Worm (Caenorhabditis elegans) whole organism, L2 larva: Measurements from ENCODE around the gene srlf-27.

Source experiments
- C34F6.9 ChIP-seq: fragments of 150-350 bp; optimal IDR thresholded peaks from 2 replicates; lab custom pipeline; 2014; ENCODE audit warnings: missing biosample characterization, missing genetic modification characterization
- F13H6.1 ChIP-seq: sonication (generic microtip); optimal IDR thresholded peaks from 2 replicates; lab custom pipeline; 2016; ENCODE audit warnings: missing genetic modification characterization, missing compliant biosample characterization
- R02D3.7 ChIP-seq: fragments of 150-350 bp; optimal IDR thresholded peaks from 2 replicates; lab custom pipeline; 2014; ENCODE audit warnings: missing biosample characterization, missing genetic modification characterization
- Y55F3AM.14 ChIP-seq: fragments of 200-800 bp; sonication (Bioruptor generic); optimal IDR thresholded peaks from 2 replicates; lab custom pipeline; 2018; ENCODE audit warnings: mild to moderate bottlenecking, missing genetic modification characterization, missing compliant biosample characterization
- alr-1 ChIP-seq: fragments of 150-350 bp; optimal IDR thresholded peaks from 2 replicates; lab custom pipeline; 2014; ENCODE audit warnings: missing biosample characterization, missing genetic modification characterization
- aly-2 ChIP-seq: fragments of 150-350 bp; optimal IDR thresholded peaks from 2 replicates; lab custom pipeline; 2014; ENCODE audit warnings: missing biosample characterization, missing genetic modification characterization
- blmp-1 ChIP-seq: sonication (generic microtip); optimal IDR thresholded peaks from 2 replicates; lab custom pipeline; 2017; ENCODE audit warnings: missing genetic modification characterization, mild to moderate bottlenecking, missing compliant biosample characterization, antibody characterized with exemption, moderate library complexity; ENCODE audit not compliant: insufficient read depth
- ceh-16 ChIP-seq: fragments of 150-350 bp; optimal IDR thresholded peaks from 2 replicates; lab custom pipeline; 2014; ENCODE audit warnings: missing biosample characterization, missing genetic modification characterization
- crh-2 ChIP-seq: sonication (generic microtip); optimal IDR thresholded peaks from 2 replicates; lab custom pipeline; 2017; ENCODE audit warnings: missing biosample characterization, missing genetic modification characterization
- dmd-4 ChIP-seq: sonication (generic microtip); optimal IDR thresholded peaks from 2 replicates; lab custom pipeline; 2017; ENCODE audit warnings: missing biosample characterization, missing genetic modification characterization
- egl-27 ChIP-seq: sonication (generic microtip); optimal IDR thresholded peaks from 3 replicates; lab custom pipeline; 2017; ENCODE audit warnings: missing biosample characterization, missing genetic modification reagents, missing genetic modification characterization
- elt-3 ChIP-seq: sonication (generic microtip); optimal IDR thresholded peaks from 2 replicates; lab custom pipeline; 2017; ENCODE audit warnings: missing biosample characterization, missing genetic modification characterization
- fos-1 ChIP-seq: fragments of 150-350 bp; optimal IDR thresholded peaks from 2 replicates; lab custom pipeline; 2014; ENCODE audit warnings: missing biosample characterization, missing genetic modification characterization
- gmeb-1 ChIP-seq: fragments of 150-350 bp; optimal IDR thresholded peaks from 2 replicates; lab custom pipeline; 2014; ENCODE audit warnings: missing biosample characterization, missing genetic modification characterization
- lin-11 ChIP-seq: fragments of 150-350 bp; sonication (generic microtip); optimal IDR thresholded peaks from 2 replicates; lab custom pipeline; 2014; ENCODE audit warnings: missing biosample characterization, missing genetic modification characterization, inconsistent platforms, mixed read lengths
- lin-13 ChIP-seq: fragments of 150-350 bp; optimal IDR thresholded peaks from 2 replicates; lab custom pipeline; 2014; ENCODE audit warnings: missing biosample characterization, missing genetic modification reagents, missing genetic modification characterization
- lin-39 ChIP-seq: fragments of 150-350 bp; optimal IDR thresholded peaks from 2 replicates; lab custom pipeline; 2014; ENCODE audit warnings: missing biosample characterization, missing genetic modification reagents, missing genetic modification characterization
- lsy-2 ChIP-seq, 2 experiments: fragments of 150-350 bp in 1 of 2; sonication (generic microtip) in 1 of 2; optimal IDR thresholded peaks; 2 replicates each; lab custom pipeline; 2014 to 2017; ENCODE audit warnings: missing biosample characterization in 2 of 2, missing genetic modification characterization in 2 of 2
- mab-5 ChIP-seq: fragments of 150-350 bp; optimal IDR thresholded peaks from 2 replicates; lab custom pipeline; 2014; ENCODE audit warnings: missing biosample characterization, missing genetic modification characterization
- mdl-1 ChIP-seq, 2 experiments: fragments of 150-350 bp in 1 of 2; sonication (generic microtip) in 1 of 2; optimal IDR thresholded peaks; 2 replicates each; lab custom pipeline; 2017; ENCODE audit warnings: missing biosample characterization in 2 of 2, missing genetic modification characterization in 2 of 2
- nhr-10 ChIP-seq: sonication (generic microtip); optimal IDR thresholded peaks from 2 replicates; lab custom pipeline; 2017; ENCODE audit warnings: missing biosample characterization, missing genetic modification characterization
- nhr-11 ChIP-seq: fragments of 150-350 bp; optimal IDR thresholded peaks from 2 replicates; lab custom pipeline; 2014; ENCODE audit warnings: missing biosample characterization, missing genetic modification characterization
- nhr-129 ChIP-seq: fragments of 150-350 bp; optimal IDR thresholded peaks from 2 replicates; lab custom pipeline; 2014; ENCODE audit warnings: missing biosample characterization, missing genetic modification characterization
- nhr-21 ChIP-seq: fragments of 150-350 bp; optimal IDR thresholded peaks from 2 replicates; lab custom pipeline; 2014; ENCODE audit warnings: missing biosample characterization, missing genetic modification characterization
- nhr-23 ChIP-seq: fragments of 150-350 bp; optimal IDR thresholded peaks from 2 replicates; lab custom pipeline; 2014; ENCODE audit warnings: missing biosample characterization, missing genetic modification reagents, missing genetic modification characterization
- nhr-237 ChIP-seq: fragments of 150-350 bp; optimal IDR thresholded peaks from 2 replicates; lab custom pipeline; 2014; ENCODE audit warnings: missing biosample characterization, missing genetic modification characterization
- nhr-25 ChIP-seq: fragments of 150-350 bp; sonication (generic microtip); optimal IDR thresholded peaks from 3 replicates; lab custom pipeline; 2014; ENCODE audit warnings: missing biosample characterization, missing genetic modification characterization
- nhr-6 ChIP-seq: fragments of 150-350 bp; optimal IDR thresholded peaks from 2 replicates; lab custom pipeline; 2014; ENCODE audit warnings: missing biosample characterization, missing genetic modification characterization
- nhr-77 ChIP-seq: fragments of 150-350 bp; optimal IDR thresholded peaks from 2 replicates; lab custom pipeline; 2014; ENCODE audit warnings: missing biosample characterization, missing genetic modification characterization
- peb-1 ChIP-seq: fragments of 150-350 bp; optimal IDR thresholded peaks from 2 replicates; lab custom pipeline; 2014; ENCODE audit warnings: missing biosample characterization, missing genetic modification characterization
- sma-3 ChIP-seq: sonication (generic microtip); optimal IDR thresholded peaks from 2 replicates; lab custom pipeline; 2016; ENCODE audit warnings: missing genetic modification reagents, missing genetic modification characterization, missing compliant biosample characterization
- sma-9 ChIP-seq, 2 experiments: fragments of 150-350 bp in 1 of 2; sonication (generic microtip) in 1 of 2; optimal IDR thresholded peaks; 2 replicates each; lab custom pipeline; 2014 to 2016; ENCODE audit warnings: missing genetic modification characterization in 2 of 2, mild to moderate bottlenecking in 1 of 2, missing biosample characterization in 1 of 2, missing compliant biosample characterization in 1 of 2, missing genetic modification reagents in 1 of 2, moderate library complexity in 1 of 2
- snpc-4 ChIP-seq: fragments of 150-350 bp; optimal IDR thresholded peaks from 2 replicates; lab custom pipeline; 2014; ENCODE audit warnings: missing biosample characterization, missing genetic modification characterization
- unc-55 ChIP-seq: fragments of 150-350 bp; sonication (generic microtip); optimal IDR thresholded peaks from 3 replicates; lab custom pipeline; 2014; ENCODE audit warnings: missing biosample characterization, missing genetic modification reagents, missing genetic modification characterization
- unc-62 ChIP-seq: fragments of 150-350 bp; optimal IDR thresholded peaks from 2 replicates; lab custom pipeline; 2014; ENCODE audit warnings: missing biosample characterization, missing genetic modification reagents, missing genetic modification characterization
- zag-1 ChIP-seq: fragments of 150-350 bp; optimal IDR thresholded peaks from 2 replicates; lab custom pipeline; 2014; ENCODE audit warnings: missing biosample characterization, missing genetic modification characterization
- ztf-11 ChIP-seq: sonication (generic microtip); optimal IDR thresholded peaks from 2 replicates; lab custom pipeline; 2017; ENCODE audit warnings: missing biosample characterization, missing genetic modification characterization
- ztf-4 ChIP-seq: fragments of 150-350 bp; optimal IDR thresholded peaks from 2 replicates; lab custom pipeline; 2014; ENCODE audit warnings: missing biosample characterization, missing genetic modification characterization

srlf-27 gene

DNA sequence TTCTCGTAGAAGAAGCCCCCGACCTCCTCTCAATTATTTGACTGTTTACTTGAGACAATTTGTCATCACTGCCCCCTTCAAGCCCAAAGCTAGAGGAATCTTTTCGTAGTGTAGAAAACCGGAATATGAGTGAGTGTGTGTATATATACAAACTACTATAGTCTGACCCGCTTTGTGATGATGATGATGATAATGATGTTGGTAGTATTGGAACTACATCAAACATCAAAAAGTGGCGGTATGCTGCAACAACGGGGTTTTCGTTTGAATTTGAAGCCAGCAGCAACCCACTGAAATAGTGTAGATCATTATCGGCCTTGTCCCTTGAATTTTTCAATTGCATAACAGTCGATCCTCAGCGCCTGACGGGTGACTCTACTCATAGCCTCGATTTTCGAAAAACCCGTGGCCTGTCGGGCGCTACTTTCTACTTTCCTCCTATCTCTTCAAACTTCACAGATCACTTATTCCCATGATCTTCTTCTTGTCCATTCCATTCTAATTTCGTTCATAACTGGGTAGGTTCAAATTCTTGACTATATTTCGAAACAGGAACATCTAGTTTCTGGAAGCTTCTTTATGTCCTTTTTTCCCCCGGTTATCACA lies 25.5 kb upstream of the srlf-27 start:
- TF ChIP-seq sma-9 (GFP tag; optimal IDR thresholded peaks at IDR 0.05; lab: Kevin White, UChicago) (peak; percentile 71), sma-9 (tag; optimal IDR thresholded peaks at IDR 0.05; lab: Kevin White, UChicago) (no peak), snpc-4 (peak; percentile 94), ceh-16 (peak; percentile 35), crh-2 (tag; lab: Kevin White, UChicago) (no peak), nhr-129 (tag; lab: Kevin White, UChicago) (peak; percentile 82), blmp-1 (peak; percentile 11), gmeb-1 (peak; percentile 21), lin-11 (tag; lab: Kevin White, UChicago) (no peak), nhr-25 (peak; percentile 61)

DNA sequence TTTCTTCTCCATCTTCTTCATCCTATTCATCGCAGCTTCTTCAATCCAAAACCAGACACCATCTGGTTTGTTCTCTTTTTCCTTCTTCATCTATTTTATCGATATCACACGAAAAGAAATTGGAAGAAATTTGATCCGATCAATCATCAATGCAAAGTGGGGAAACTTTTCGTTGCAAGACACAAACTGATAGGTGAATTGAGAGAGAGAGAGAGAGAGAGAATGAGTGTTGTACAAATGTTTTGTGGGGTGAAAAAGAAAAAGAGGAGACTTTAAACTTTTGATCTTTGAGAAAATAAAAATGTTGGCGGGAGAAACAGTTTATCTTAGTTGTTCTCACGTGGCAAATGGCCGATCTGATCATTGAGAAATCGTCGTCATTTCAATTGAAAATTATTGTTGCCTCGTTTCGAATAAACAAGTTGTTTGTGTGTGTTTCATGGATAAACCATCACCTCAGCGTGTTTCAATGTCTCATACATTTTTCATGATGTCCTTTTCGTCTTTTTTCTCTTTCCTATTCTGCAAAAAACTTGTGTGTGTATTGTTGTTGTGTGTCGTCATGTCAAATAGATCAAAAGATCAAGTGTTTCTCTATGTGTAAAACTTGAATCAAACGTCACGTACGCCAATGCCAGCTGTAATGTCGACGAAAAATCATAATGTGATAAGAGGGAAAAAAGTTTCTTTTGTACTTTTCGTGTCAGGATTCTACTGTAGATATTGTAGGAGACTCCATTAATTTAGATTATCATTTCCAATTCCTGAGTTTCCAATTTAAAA lies 24.8 kb upstream of the srlf-27 start:
- TF ChIP-seq nhr-10 (no peak), unc-55 (peak; percentile 45), ztf-4 (tag; lab: Kevin White, UChicago) (no peak), lin-13 (GFP tag; lab: Kevin White, UChicago) (no peak), nhr-6 (tag; lab: Kevin White, UChicago) (peak; percentile 74), nhr-21 (peak; percentile 69), dmd-4 (tag; lab: Kevin White, UChicago) (no peak), ztf-11 (tag; lab: Kevin White, UChicago) (no peak), nhr-23 (tag; lab: Kevin White, UChicago) (no peak), lsy-2 (tag; optimal IDR thresholded peaks at IDR 0.05; lab: Kevin White, UChicago) (peak in 1 of 2 experiments; percentile 68), sma-3 (GFP tag; lab: Kevin White, UChicago) (peak; percentile 49), nhr-25 (peak; percentile 88), nhr-237 (tag; lab: Kevin White, UChicago) (no peak), F13H6.1 (peak; percentile 68), C34F6.9 (tag; lab: Kevin White, UChicago) (peak; percentile 32), blmp-1 (peak; percentile 72), nhr-129 (tag; lab: Kevin White, UChicago) (peak; percentile 85), egl-27 (tag; lab: Kevin White, UChicago) (peak; percentile 14), crh-2 (tag; lab: Kevin White, UChicago) (peak; percentile 70), alr-1 (tag; lab: Kevin White, UChicago) (no peak), fos-1 (tag; lab: Kevin White, UChicago) (peak; percentile 58), ceh-16 (no peak), elt-3 (no peak), sma-9 (GFP tag; optimal IDR thresholded peaks at IDR 0.05; lab: Kevin White, UChicago) (peak; percentile 96), sma-9 (tag; optimal IDR thresholded peaks at IDR 0.05; lab: Kevin White, UChicago) (no peak), mdl-1 (tag; optimal IDR thresholded peaks at IDR 0.05; lab: Kevin White, UChicago) (peak; percentile 48 to 53), mab-5 (tag; lab: Kevin White, UChicago) (peak; percentile 40)

DNA sequence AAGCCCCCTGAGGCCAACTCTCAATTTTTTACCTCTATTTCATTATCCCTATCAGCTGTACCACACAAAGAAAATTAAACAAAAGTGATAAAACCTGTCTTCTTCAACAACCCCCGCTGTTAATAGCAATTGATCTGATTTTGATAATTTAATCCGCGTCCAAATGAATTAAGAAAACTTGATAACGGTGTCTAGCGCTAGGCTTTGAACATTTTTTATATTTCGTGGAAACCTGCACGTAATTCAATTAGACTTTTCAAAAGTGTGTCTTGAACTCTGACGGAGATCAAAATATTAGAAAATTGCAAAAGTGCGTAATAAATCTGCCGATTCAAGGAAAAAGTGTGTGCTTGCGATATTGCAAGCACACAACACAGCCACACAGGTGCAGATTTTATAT lies 24.1 kb upstream of the srlf-27 start:
- TF ChIP-seq ceh-16 = no peak
- TF ChIP-seq Y55F3AM.14 (GFP tag; lab: Kevin White, UChicago) = no peak
- TF ChIP-seq egl-27 (tag; lab: Kevin White, UChicago) = no peak
- no peak for TF ChIP-seq peb-1
- no peak for TF ChIP-seq sma-3 (GFP tag; lab: Kevin White, UChicago)
- no peak for TF ChIP-seq dmd-4 (tag; lab: Kevin White, UChicago)
- TF ChIP-seq mab-5 (tag; lab: Kevin White, UChicago) = no peak
- no peak for TF ChIP-seq aly-2 (tag; lab: Kevin White, UChicago)
- TF ChIP-seq F13H6.1 = no peak
- TF ChIP-seq R02D3.7 (tag; lab: Kevin White, UChicago) = no peak
- TF ChIP-seq nhr-11 (tag; lab: Kevin White, UChicago) = no peak
- TF ChIP-seq ztf-4 (tag; lab: Kevin White, UChicago) = no peak
- no peak for TF ChIP-seq nhr-77
- no peak for TF ChIP-seq snpc-4
- peak; percentile 79 for TF ChIP-seq nhr-21
- TF ChIP-seq elt-3 = no peak
- no peak for TF ChIP-seq gmeb-1
- TF ChIP-seq lsy-2 (tag; optimal IDR thresholded peaks at IDR 0.05; lab: Kevin White, UChicago) = peak in 1 of 2 experiments; percentile 21
- TF ChIP-seq lin-39 = no peak
- no peak for TF ChIP-seq lin-13 (GFP tag; lab: Kevin White, UChicago)
- TF ChIP-seq sma-9 (GFP tag; optimal IDR thresholded peaks at IDR 0.05; lab: Kevin White, UChicago) = peak; percentile 19
- TF ChIP-seq sma-9 (tag; optimal IDR thresholded peaks at IDR 0.05; lab: Kevin White, UChicago) = no peak
- no peak for TF ChIP-seq unc-62 (GFP tag; lab: Kevin White, UChicago)
- TF ChIP-seq zag-1 = no peak
- TF ChIP-seq crh-2 (tag; lab: Kevin White, UChicago) = no peak
- no peak for TF ChIP-seq C34F6.9 (tag; lab: Kevin White, UChicago)
- no peak for TF ChIP-seq nhr-129 (tag; lab: Kevin White, UChicago)
